Fruit fly (Drosophila melanogaster) whole organism, pupa: Measurements from ENCODE around the gene Chchd2.
A peak's percentile ranks its signal among the peaks of the same experiment; 100 is the strongest.

ENCODE experiments used
- CG10348 ChIP-seq: fragments of 200-800 bp; sonication (Bioruptor generic); IDR thresholded peaks from 2 replicates; pipeline ENCODE4 v1.3.6; 2022; ENCODE audit warnings: missing biosample characterization, missing genetic modification characterization
- CG4496 ChIP-seq: fragments of 200-800 bp; sonication (Bioruptor generic); IDR thresholded peaks from 3 replicates; pipeline ENCODE4 v1.3.6; 2022; ENCODE audit warnings: missing biosample characterization, missing genetic modification characterization
- CG8301 ChIP-seq: fragments of 200-800 bp; sonication (Bioruptor generic); optimal IDR thresholded peaks from 2 replicates; lab custom pipeline; 2018; ENCODE audit warnings: missing biosample characterization, mild to moderate bottlenecking, missing genetic modification characterization
- D1 ChIP-seq: fragments of 200-800 bp; sonication (Bioruptor generic); optimal IDR thresholded peaks from 2 replicates; lab custom pipeline; 2018; ENCODE audit warnings: missing biosample characterization, mild to moderate bottlenecking, missing genetic modification characterization, moderate library complexity
- EcR ChIP-seq: fragments of 200-800 bp; sonication (Bioruptor generic); optimal IDR thresholded peaks from 3 replicates; lab custom pipeline; 2019; ENCODE audit warnings: missing biosample characterization, missing genetic modification characterization, mild to moderate bottlenecking, moderate library complexity, missing genetic modification reagents
- Snoo ChIP-seq: fragments of 200-800 bp; sonication (Bioruptor generic); optimal IDR thresholded peaks from 3 replicates; lab custom pipeline; 2017; ENCODE audit warnings: missing biosample characterization, mild to moderate bottlenecking, missing genetic modification characterization, inconsistent platforms

DNA sequence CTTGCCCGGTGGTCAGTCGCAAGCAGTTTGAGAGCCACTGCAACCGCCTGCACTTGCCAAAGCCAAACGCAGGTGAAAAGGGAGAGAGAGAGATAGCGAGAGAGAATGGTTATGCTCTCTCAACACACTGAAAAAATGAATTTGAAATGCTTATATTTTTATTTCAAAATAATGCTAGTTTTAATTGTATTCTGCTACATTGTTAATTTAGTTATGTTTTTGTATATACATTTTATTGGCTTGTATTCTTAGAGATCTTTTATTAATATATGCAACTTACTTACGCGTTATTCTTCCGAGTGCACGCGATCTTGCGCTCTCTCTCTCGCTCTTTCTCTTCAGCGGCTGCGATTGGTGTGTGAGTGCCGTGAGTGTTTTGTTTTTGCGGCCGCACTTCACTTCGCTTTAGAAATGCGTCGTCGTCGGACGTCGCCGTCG is 29.7 kb downstream of the Chchd2 start:
- TF ChIP-seq CG10348 (GFP tag; lab: Robert Waterston, UW) (no peak), CG8301 (tag; lab: Kevin White, UChicago) (peak; percentile 97), D1 (tag; lab: Kevin White, UChicago) (peak; percentile 87), EcR (GFP tag; lab: Kevin White, UChicago) (peak; percentile 76), CG4496 (GFP tag; lab: Robert Waterston, UW) (peak; percentile 99), Snoo (tag; lab: Kevin White, UChicago) (peak; percentile 98)
